Worm (Caenorhabditis elegans) whole organism, L1 larva: ENCODE measurements around the gene F58E2.4.
"Not testable (repeated sequence)": the region's sequence is repeated elsewhere in the genome, so short reads cannot be mapped to it uniquely, and the experiment has no call there.

Experiments used
- aly-2 ChIP-seq: fragments of 150-350 bp; optimal IDR thresholded peaks from 2 replicates; lab custom pipeline; 2014; ENCODE audit warnings: missing biosample characterization, missing genetic modification characterization
- ceh-8 ChIP-seq: fragments of 200-800 bp; sonication (Bioruptor generic); optimal IDR thresholded peaks from 2 replicates; lab custom pipeline; 2018; ENCODE audit warnings: mild to moderate bottlenecking, missing genetic modification characterization, moderate library complexity, missing compliant biosample characterization
- ceh-82 ChIP-seq, 3 experiments: fragments of 150-350 bp in 1 of 3; sonication (generic microtip) in 2 of 3; optimal IDR thresholded peaks; 2 replicates each; lab custom pipeline; 2014 to 2017; ENCODE audit warnings: missing biosample characterization in 3 of 3, missing genetic modification characterization in 3 of 3
- ces-1 ChIP-seq: fragments of 150-350 bp; optimal IDR thresholded peaks from 2 replicates; lab custom pipeline; 2014; ENCODE audit warnings: missing biosample characterization, missing genetic modification reagents, missing genetic modification characterization
- hpl-2 ChIP-seq: fragments of 150-350 bp; optimal IDR thresholded peaks from 2 replicates; lab custom pipeline; 2014; ENCODE audit warnings: missing biosample characterization, missing genetic modification reagents, missing genetic modification characterization
- lin-39 ChIP-seq: fragments of 150-350 bp; optimal IDR thresholded peaks from 2 replicates; lab custom pipeline; 2014; ENCODE audit warnings: missing biosample characterization, missing genetic modification reagents, missing genetic modification characterization
- lsy-2 ChIP-seq, 2 experiments: fragments of 150-350 bp; optimal IDR thresholded peaks; 2 replicates each; lab custom pipeline; 2014; ENCODE audit warnings: missing biosample characterization in 2 of 2, missing genetic modification characterization in 2 of 2
- nhr-19 ChIP-seq: fragments of 200-800 bp; sonication (Bioruptor generic); conservative IDR thresholded peaks from 2 replicates; pipeline ENCODE4 v1.3.6; 2022; ENCODE audit warnings: missing genetic modification characterization, missing compliant biosample characterization
- nhr-76 ChIP-seq: sonication (generic microtip); optimal IDR thresholded peaks from 2 replicates; lab custom pipeline; 2017; ENCODE audit warnings: missing biosample characterization, missing genetic modification characterization
- nhr-90 ChIP-seq: sonication (generic microtip); optimal IDR thresholded peaks from 2 replicates; lab custom pipeline; 2016; ENCODE audit warnings: mild to moderate bottlenecking, missing genetic modification characterization, missing compliant biosample characterization; ENCODE audit not compliant: poor library complexity
- pqm-1 ChIP-seq: sonication (generic microtip); optimal IDR thresholded peaks from 3 replicates; lab custom pipeline; 2017; ENCODE audit warnings: missing biosample characterization, missing genetic modification characterization
- snpc-4 ChIP-seq: fragments of 150-350 bp; optimal IDR thresholded peaks from 2 replicates; lab custom pipeline; 2014; ENCODE audit warnings: missing biosample characterization, missing genetic modification characterization
- unc-62 ChIP-seq: fragments of 150-350 bp; optimal IDR thresholded peaks from 2 replicates; lab custom pipeline; 2014; ENCODE audit warnings: missing biosample characterization, missing genetic modification reagents, missing genetic modification characterization

- not testable (repeated sequence) for TF ChIP-seq lin-39 (tag; lab: Kevin White, UChicago); unc-62; ces-1 (GFP tag; lab: Kevin White, UChicago); ceh-82 (tag; optimal IDR thresholded peaks at IDR 0.05; lab: Kevin White, UChicago); aly-2 (tag; lab: Kevin White, UChicago); nhr-76; nhr-19; nhr-90; lsy-2 (tag; optimal IDR thresholded peaks at IDR 0.05; lab: Kevin White, UChicago); hpl-2 (GFP tag; lab: Kevin White, UChicago); pqm-1; snpc-4 (tag; lab: Kevin White, UChicago); ceh-8
These were observed 29.8 kb upstream of the F58E2.4 start, which contains the start of gene C04C3.7 for ce11 chrIV:3433387-3433786.
